Worm (Caenorhabditis elegans) whole organism, L1 larva: ENCODE results near the gene K01A6.6.
A peak's percentile ranks its signal among the peaks of the same experiment; 100 is the strongest.

ENCODE experiments used
- ces-1 ChIP-seq: fragments of 150-350 bp; optimal IDR thresholded peaks from 2 replicates; lab custom pipeline; 2014; ENCODE audit warnings: missing biosample characterization, missing genetic modification reagents, missing genetic modification characterization
- efl-1 ChIP-seq, 4 experiments: fragments of 150-350 bp; optimal IDR thresholded peaks in 3 of 4; peaks in 1 of 4; 1 replicate in 1 of 4; 2 replicates in 3 of 4; lab custom pipeline; 2014; ENCODE audit warnings: missing biosample characterization in 2 of 4, missing genetic modification characterization in 2 of 4, missing genetic modification reagents in 2 of 4
- efl-3 ChIP-seq: fragments of 200-800 bp; sonication (Bioruptor generic); optimal IDR thresholded peaks from 2 replicates; lab custom pipeline; 2018; ENCODE audit warnings: mild to moderate bottlenecking, missing genetic modification characterization, missing compliant biosample characterization
- fkh-10 ChIP-seq: sonication (generic microtip); optimal IDR thresholded peaks from 2 replicates; lab custom pipeline; 2017; ENCODE audit warnings: missing biosample characterization, missing genetic modification reagents, missing genetic modification characterization
- lin-13 ChIP-seq: fragments of 150-350 bp; optimal IDR thresholded peaks from 2 replicates; lab custom pipeline; 2014; ENCODE audit warnings: missing biosample characterization, missing genetic modification reagents, missing genetic modification characterization
- mdl-1 ChIP-seq, 2 experiments: fragments of 150-350 bp; optimal IDR thresholded peaks; 2 replicates each; lab custom pipeline; 2014 to 2017; ENCODE audit warnings: missing biosample characterization in 2 of 2, missing genetic modification characterization in 2 of 2, inconsistent platforms in 1 of 2
- nhr-237 ChIP-seq: fragments of 150-350 bp; optimal IDR thresholded peaks from 2 replicates; lab custom pipeline; 2014; ENCODE audit warnings: missing biosample characterization, missing genetic modification characterization
- nhr-77 ChIP-seq: fragments of 150-350 bp; optimal IDR thresholded peaks from 2 replicates; lab custom pipeline; 2014; ENCODE audit warnings: missing biosample characterization, missing genetic modification characterization
- nhr-84 ChIP-seq: sonication (generic microtip); optimal IDR thresholded peaks from 2 replicates; lab custom pipeline; 2017; ENCODE audit warnings: missing biosample characterization, missing genetic modification characterization
- tlp-1 ChIP-seq: fragments of 150-350 bp; optimal IDR thresholded peaks from 2 replicates; lab custom pipeline; 2014; ENCODE audit warnings: missing biosample characterization, missing genetic modification characterization
- unc-130 ChIP-seq: fragments of 150-350 bp; optimal IDR thresholded peaks from 2 replicates; lab custom pipeline; 2017; ENCODE audit warnings: missing biosample characterization, missing genetic modification characterization, inconsistent platforms
- zag-1 ChIP-seq: fragments of 150-350 bp; optimal IDR thresholded peaks from 2 replicates; lab custom pipeline; 2014; ENCODE audit warnings: missing biosample characterization, missing genetic modification characterization
- ztf-11 ChIP-seq, 2 experiments: sonication (generic microtip); optimal IDR thresholded peaks; 2 replicates each; lab custom pipeline; 2016 to 2017; ENCODE audit warnings: missing genetic modification characterization in 2 of 2, missing biosample characterization in 1 of 2, missing compliant biosample characterization in 1 of 2
- ztf-4 ChIP-seq: fragments of 150-350 bp; optimal IDR thresholded peaks from 2 replicates; lab custom pipeline; 2014; ENCODE audit warnings: missing biosample characterization, missing genetic modification characterization

ce11 chrIV:11691524-11691923, 43.6 kb upstream of the K01A6.6 start:
- no peak for TF ChIP-seq nhr-237
- TF ChIP-seq efl-3, result no peak
- TF ChIP-seq nhr-77 (tag; lab: Kevin White, UChicago), result no peak
- TF ChIP-seq efl-1 (optimal IDR thresholded peaks at IDR 0.05; lab: Kevin White, UChicago), result no peak
- peak in 1 of 2 experiments; percentile 0 for TF ChIP-seq efl-1 (GFP tag; optimal IDR thresholded peaks at IDR 0.05 in 1 of 2; lab: Kevin White, UChicago)
- TF ChIP-seq unc-130 (tag; lab: Kevin White, UChicago), result no peak
- no peak for TF ChIP-seq nhr-84 (tag; lab: Kevin White, UChicago)
- TF ChIP-seq lin-13 (GFP tag; lab: Kevin White, UChicago), result no peak
- no peak for TF ChIP-seq fkh-10 (GFP tag; lab: Kevin White, UChicago)
- no peak for TF ChIP-seq mdl-1 (tag; optimal IDR thresholded peaks at IDR 0.05; lab: Kevin White, UChicago)
- TF ChIP-seq ces-1 (GFP tag; lab: Kevin White, UChicago), result no peak
- no peak for TF ChIP-seq tlp-1 (tag; lab: Kevin White, UChicago)
- TF ChIP-seq zag-1 (tag; lab: Kevin White, UChicago), result no peak
- no peak for TF ChIP-seq ztf-4 (tag; lab: Kevin White, UChicago)
- no peak for TF ChIP-seq ztf-11 (tag; optimal IDR thresholded peaks at IDR 0.05; lab: Kevin White, UChicago)
